Fruit fly (Drosophila melanogaster) whole organism, adult: ENCODE data around the gene Poxm.

ENCODE experiments used
- CG12768 ChIP-seq: fragments of 200-800 bp; sonication (Bioruptor generic); optimal IDR thresholded peaks from 2 replicates; lab custom pipeline; 2017; ENCODE audit warnings: missing biosample characterization, missing genetic modification characterization, mild to moderate bottlenecking, moderate library complexity, missing genetic modification reagents
- CG14711 ChIP-seq: fragments of 200-800 bp; sonication (Bioruptor generic); optimal IDR thresholded peaks from 2 replicates; lab custom pipeline; 2018; ENCODE audit warnings: missing biosample characterization, mild to moderate bottlenecking, missing genetic modification characterization, moderate library complexity
- CG5204 ChIP-seq: fragments of 200-800 bp; sonication (Bioruptor generic); optimal IDR thresholded peaks from 2 replicates; lab custom pipeline; 2016; ENCODE audit warnings: missing biosample characterization, missing genetic modification characterization
- CG7045 ChIP-seq: fragments of 200-800 bp; sonication (Bioruptor generic); optimal IDR thresholded peaks from 2 replicates; lab custom pipeline; 2017; ENCODE audit warnings: missing biosample characterization, mild to moderate bottlenecking, missing genetic modification characterization
- CG7101 ChIP-seq: fragments of 200-800 bp; sonication (Bioruptor generic); optimal IDR thresholded peaks from 2 replicates; lab custom pipeline; 2018; ENCODE audit warnings: missing biosample characterization, mild to moderate bottlenecking, missing genetic modification characterization, moderate library complexity
- Clk ChIP-seq: fragments of 200-800 bp; sonication (Bioruptor generic); optimal IDR thresholded peaks from 2 replicates; lab custom pipeline; 2017; ENCODE audit warnings: missing biosample characterization, missing genetic modification characterization
- Mnt ChIP-seq: fragments of 200-800 bp; sonication (Bioruptor generic); optimal IDR thresholded peaks from 2 replicates; lab custom pipeline; 2016; ENCODE audit warnings: missing biosample characterization, mild to moderate bottlenecking, missing genetic modification characterization
- bab1 ChIP-seq: fragments of 200-800 bp; sonication (Bioruptor generic); optimal IDR thresholded peaks from 3 replicates; lab custom pipeline; 2019; ENCODE audit warnings: missing biosample characterization, mild to moderate bottlenecking, missing genetic modification characterization, moderate library complexity
- cic ChIP-seq: fragments of 200-800 bp; sonication (Bioruptor generic); optimal IDR thresholded peaks from 2 replicates; lab custom pipeline; 2017; ENCODE audit warnings: missing biosample characterization, mild to moderate bottlenecking, missing genetic modification characterization, moderate library complexity
- cnc ChIP-seq, 2 experiments: fragments of >200 bp; optimal IDR thresholded peaks; 2 replicates each; lab custom pipeline; 2017
- kay ChIP-seq: fragments of 200-800 bp; sonication (Bioruptor generic); peaks from one replicate; lab custom pipeline; 2016; ENCODE audit warnings: missing biosample characterization, missing genetic modification characterization, borderline replicate concordance
- ovo ChIP-seq: fragments of 200-800 bp; sonication (Bioruptor generic); optimal IDR thresholded peaks from 2 replicates; lab custom pipeline; 2016; ENCODE audit warnings: missing biosample characterization, missing genetic modification characterization

DNA sequence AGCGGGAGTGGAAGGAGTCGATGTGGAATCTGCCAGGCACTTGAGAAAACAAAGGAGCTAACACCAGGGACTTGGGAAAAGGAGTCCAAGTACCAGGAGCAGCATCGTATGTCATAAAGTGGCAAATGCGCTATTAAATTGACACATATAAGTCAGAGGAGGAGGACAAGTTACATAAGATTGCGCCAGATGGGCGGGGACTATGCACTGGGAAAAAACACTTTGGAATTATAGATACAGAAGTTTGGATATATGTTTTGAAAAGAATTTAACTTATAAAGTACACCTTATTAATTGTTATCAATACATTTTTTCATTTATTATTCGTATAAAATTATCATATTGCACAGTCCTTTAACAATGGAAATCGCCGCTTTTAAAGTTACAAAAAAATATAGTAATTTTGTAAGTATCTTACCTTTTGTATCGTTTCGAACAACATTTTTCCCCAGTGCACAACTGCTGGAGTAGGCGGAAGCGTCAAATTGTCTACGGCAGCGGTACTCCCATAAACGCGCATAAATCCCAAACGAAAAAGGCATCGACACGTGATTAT is 2.5 kb upstream of the Poxm start:
- TF ChIP-seq CG14711 (tag; lab: Kevin White, UChicago) (no peak), cnc (optimal IDR thresholded peaks at IDR 0.05; lab: Kevin White, UChicago) (no peak), bab1 (GFP tag; lab: Kevin White, UChicago) (no peak), Clk (GFP tag; lab: Kevin White, UChicago) (no peak), cic (GFP tag; lab: Kevin White, UChicago) (no peak), CG7045 (GFP tag; lab: Kevin White, UChicago) (no peak), ovo (GFP tag; lab: Kevin White, UChicago) (no peak), kay (no peak), CG5204 (GFP tag; lab: Kevin White, UChicago) (no peak), CG12768 (no peak), Mnt (GFP tag; lab: Kevin White, UChicago) (no peak), CG7101 (no peak)
